Worm (Caenorhabditis elegans) whole organism, young adult: Measurements from ENCODE around the gene T04C12.7.

ENCODE experiments used
- B0019.2 ChIP-seq: fragments of 200-800 bp; sonication (Bioruptor generic); conservative IDR thresholded peaks from 2 replicates; pipeline ENCODE4 v1.3.6; 2022; ENCODE audit warnings: missing genetic modification reagents, missing genetic modification characterization, missing compliant biosample characterization
- B0035.1 ChIP-seq: sonication (generic microtip); optimal IDR thresholded peaks from 2 replicates; lab custom pipeline; 2016; ENCODE audit warnings: missing genetic modification characterization, mild to moderate bottlenecking, missing compliant biosample characterization, missing genotype, missing genetic modification reagents
- D2030.7 ChIP-seq: fragments of 200-800 bp; sonication (Bioruptor generic); IDR thresholded peaks from 2 replicates; pipeline ENCODE4 v1.3.6; 2022; ENCODE audit warnings: missing genetic modification reagents, missing genetic modification characterization, missing compliant biosample characterization
- F22D6.2 ChIP-seq: sonication (generic microtip); optimal IDR thresholded peaks from 2 replicates; lab custom pipeline; 2016; ENCODE audit warnings: mild to moderate bottlenecking, missing genetic modification characterization, missing compliant biosample characterization
- F23B12.7 ChIP-seq: sonication (generic microtip); optimal IDR thresholded peaks from 2 replicates; lab custom pipeline; 2017; ENCODE audit warnings: missing genetic modification characterization, mild to moderate bottlenecking, missing compliant biosample characterization, antibody characterized with exemption, moderate library complexity; ENCODE audit not compliant: insufficient read depth
- F49E8.2 ChIP-seq: sonication (generic microtip); optimal IDR thresholded peaks from 3 replicates; lab custom pipeline; 2017; ENCODE audit warnings: missing genetic modification characterization, mild to moderate bottlenecking, missing compliant biosample characterization, antibody characterized with exemption, moderate library complexity; ENCODE audit not compliant: insufficient read depth
- F52B5.7 ChIP-seq: sonication (generic microtip); optimal IDR thresholded peaks from 2 replicates; lab custom pipeline; 2016; ENCODE audit warnings: mild to moderate bottlenecking, missing genetic modification characterization, missing compliant biosample characterization
- F55B11.4 ChIP-seq: sonication (generic microtip); optimal IDR thresholded peaks from 2 replicates; lab custom pipeline; 2016; ENCODE audit warnings: missing compliant biosample characterization, missing genetic modification characterization, borderline replicate concordance; ENCODE audit not compliant: insufficient read depth
- K12H6.12 ChIP-seq: fragments of 200-800 bp; sonication (Bioruptor generic); optimal IDR thresholded peaks from 2 replicates; lab custom pipeline; 2018; ENCODE audit warnings: mild to moderate bottlenecking, missing genetic modification characterization, missing compliant biosample characterization
- akir-1 ChIP-seq: fragments of 200-800 bp; sonication (Bioruptor generic); optimal IDR thresholded peaks from 2 replicates; lab custom pipeline; 2018; ENCODE audit warnings: mild to moderate bottlenecking, missing genetic modification characterization, moderate library complexity, missing compliant biosample characterization
- atf-7 ChIP-seq: sonication (generic microtip); optimal IDR thresholded peaks from 2 replicates; lab custom pipeline; 2017; ENCODE audit warnings: mild to moderate bottlenecking, missing genetic modification characterization, missing compliant biosample characterization
- bed-1 ChIP-seq: fragments of 200-800 bp; sonication (Bioruptor generic); IDR thresholded peaks from 2 replicates; pipeline ENCODE4 v1.3.6; 2022; ENCODE audit warnings: missing genetic modification reagents, missing genetic modification characterization, missing compliant biosample characterization
- ccch-3 ChIP-seq: fragments of 200-800 bp; sonication (Bioruptor generic); optimal IDR thresholded peaks from 2 replicates; lab custom pipeline; 2018; ENCODE audit warnings: mild to moderate bottlenecking, missing genetic modification characterization, missing compliant biosample characterization
- cebp-1 ChIP-seq, 2 experiments: fragments of 200-800 bp in 1 of 2; sonication (Bioruptor generic) in 1 of 2; sonication (generic microtip) in 1 of 2; IDR thresholded peaks in 1 of 2; optimal IDR thresholded peaks in 1 of 2; 2 replicates each; pipeline versions ENCODE4 v1.3.6 to Lab custom; 2017 to 2022; ENCODE audit warnings: missing compliant biosample characterization in 2 of 2, missing genetic modification characterization in 2 of 2, mild to moderate bottlenecking in 1 of 2, missing genetic modification reagents in 1 of 2, moderate library complexity in 1 of 2
- ceh-100 ChIP-seq: fragments of 200-800 bp; sonication (Bioruptor generic); IDR thresholded peaks from 2 replicates; pipeline ENCODE4 v1.3.6; 2022; ENCODE audit warnings: missing genetic modification reagents, missing genetic modification characterization, missing compliant biosample characterization
- ceh-27 ChIP-seq: fragments of 200-800 bp; sonication (Bioruptor generic); optimal IDR thresholded peaks from 2 replicates; lab custom pipeline; 2018; ENCODE audit warnings: mild to moderate bottlenecking, missing genetic modification characterization, moderate library complexity, missing compliant biosample characterization
- ceh-40 ChIP-seq: fragments of 200-800 bp; sonication (Bioruptor generic); IDR thresholded peaks from 2 replicates; pipeline ENCODE4 v1.3.6; 2022; ENCODE audit warnings: missing genetic modification characterization, missing compliant biosample characterization
- ceh-58 ChIP-seq: fragments of 200-800 bp; sonication (Bioruptor generic); IDR thresholded peaks from 2 replicates; pipeline ENCODE4 v1.3.6; 2022; ENCODE audit warnings: missing genetic modification characterization, missing compliant biosample characterization
- ceh-79 ChIP-seq: sonication (generic microtip); optimal IDR thresholded peaks from 2 replicates; lab custom pipeline; 2017; ENCODE audit warnings: mild to moderate bottlenecking, missing genetic modification characterization, missing compliant biosample characterization
- chd-7 ChIP-seq: sonication (generic microtip); optimal IDR thresholded peaks from 2 replicates; lab custom pipeline; 2016; ENCODE audit warnings: mild to moderate bottlenecking, missing genetic modification characterization, moderate library complexity, missing compliant biosample characterization
- die-1 ChIP-seq: sonication (generic microtip); optimal IDR thresholded peaks from 2 replicates; lab custom pipeline; 2016; ENCODE audit warnings: missing genotype, mild to moderate bottlenecking, missing genetic modification characterization, missing compliant biosample characterization
- egrh-3 ChIP-seq: fragments of 200-800 bp; sonication (Bioruptor generic); IDR thresholded peaks from 2 replicates; pipeline ENCODE4 v1.3.6; 2022; ENCODE audit warnings: missing genetic modification reagents, missing genetic modification characterization, missing compliant biosample characterization
- him-1 ChIP-seq: sonication (generic microtip); optimal IDR thresholded peaks from 2 replicates; lab custom pipeline; 2016; ENCODE audit warnings: missing genotype, missing genetic modification reagents, missing genetic modification characterization, missing compliant biosample characterization
- hlh-26 ChIP-seq: fragments of 200-800 bp; sonication (Bioruptor generic); conservative IDR thresholded peaks from 2 replicates; pipeline ENCODE4 v1.3.6; 2022; ENCODE audit warnings: missing genetic modification reagents, missing genetic modification characterization, missing compliant biosample characterization
- hmg-1.2 ChIP-seq: fragments of 200-800 bp; sonication (Bioruptor generic); IDR thresholded peaks from 2 replicates; pipeline ENCODE4 v1.3.6; 2022; ENCODE audit warnings: missing genetic modification reagents, missing genetic modification characterization, missing compliant biosample characterization
- hrde-1 ChIP-seq: sonication (generic microtip); optimal IDR thresholded peaks from 2 replicates; lab custom pipeline; 2016; ENCODE audit warnings: missing genetic modification characterization, mild to moderate bottlenecking, missing compliant biosample characterization, moderate library complexity, missing genotype, missing genetic modification reagents, borderline replicate concordance
- hsf-1 ChIP-seq: fragments of 200-800 bp; sonication (Bioruptor generic); IDR thresholded peaks from 2 replicates; pipeline ENCODE4 v1.3.6; 2022; ENCODE audit warnings: missing genetic modification reagents, missing genetic modification characterization, missing compliant biosample characterization
- lag-1 ChIP-seq: fragments of 200-800 bp; sonication (Bioruptor generic); IDR thresholded peaks from 2 replicates; pipeline ENCODE4 v1.3.6; 2022; ENCODE audit warnings: missing genetic modification reagents, missing genetic modification characterization, missing compliant biosample characterization
- let-607 ChIP-seq, 2 experiments: fragments of 200-800 bp in 1 of 2; sonication (Bioruptor generic) in 1 of 2; sonication (generic microtip) in 1 of 2; optimal IDR thresholded peaks; 2 replicates each; lab custom pipeline; 2016 to 2018; ENCODE audit warnings: mild to moderate bottlenecking in 2 of 2, missing compliant biosample characterization in 2 of 2, missing genetic modification characterization in 2 of 2, moderate library complexity in 2 of 2, missing genotype in 1 of 2
- lin-40 ChIP-seq: sonication (generic microtip); optimal IDR thresholded peaks from 2 replicates; lab custom pipeline; 2016; ENCODE audit warnings: missing genetic modification characterization, mild to moderate bottlenecking, missing compliant biosample characterization, missing genotype, missing genetic modification reagents
- lsl-1 ChIP-seq: fragments of 200-800 bp; sonication (Bioruptor generic); optimal IDR thresholded peaks from 2 replicates; lab custom pipeline; 2018; ENCODE audit warnings: mild to moderate bottlenecking, missing genetic modification characterization, moderate library complexity, missing compliant biosample characterization
- madf-10 ChIP-seq: sonication (generic microtip); optimal IDR thresholded peaks from 2 replicates; lab custom pipeline; 2016; ENCODE audit warnings: mild to moderate bottlenecking, missing genetic modification characterization, missing compliant biosample characterization
- madf-3 ChIP-seq: fragments of 200-800 bp; sonication (Bioruptor generic); IDR thresholded peaks from 2 replicates; pipeline ENCODE4 v1.3.6; 2022; ENCODE audit warnings: missing genetic modification reagents, missing genetic modification characterization, missing compliant biosample characterization
- mcd-1 ChIP-seq: fragments of 200-800 bp; sonication (Bioruptor generic); IDR thresholded peaks from 2 replicates; pipeline ENCODE4 v1.3.6; 2022; ENCODE audit warnings: missing genetic modification reagents, missing genetic modification characterization, missing compliant biosample characterization
- mel-28 ChIP-seq: sonication (generic microtip); optimal IDR thresholded peaks from 2 replicates; lab custom pipeline; 2016; ENCODE audit warnings: borderline replicate concordance, mild to moderate bottlenecking, missing genetic modification characterization, missing compliant biosample characterization
- mes-4 ChIP-seq: sonication (generic microtip); optimal IDR thresholded peaks from 2 replicates; lab custom pipeline; 2016; ENCODE audit warnings: missing genotype, missing genetic modification characterization, missing compliant biosample characterization
- mxl-1 ChIP-seq: sonication (generic microtip); optimal IDR thresholded peaks from 2 replicates; lab custom pipeline; 2016; ENCODE audit warnings: missing genetic modification characterization, missing compliant biosample characterization
- pbrm-1 ChIP-seq: fragments of 200-800 bp; sonication (Bioruptor generic); IDR thresholded peaks from 2 replicates; pipeline ENCODE4 v1.3.6; 2022; ENCODE audit warnings: missing genetic modification reagents, missing genetic modification characterization, missing compliant biosample characterization
- rcor-1 ChIP-seq: fragments of 200-800 bp; sonication (Bioruptor generic); IDR thresholded peaks from 2 replicates; pipeline ENCODE4 v1.3.6; 2022; ENCODE audit warnings: missing genetic modification reagents, missing genetic modification characterization, missing compliant biosample characterization
- sea-2 ChIP-seq: fragments of 200-800 bp; sonication (Bioruptor generic); IDR thresholded peaks from 2 replicates; pipeline ENCODE4 v1.3.6; 2022; ENCODE audit warnings: missing genetic modification characterization, missing compliant biosample characterization
- snpc-4 ChIP-seq, 5 experiments: fragments of 150-350 bp in 1 of 5; sonication (generic microtip) in 4 of 5; optimal IDR thresholded peaks; 2 replicates each; lab custom pipeline; 2014 to 2018; ENCODE audit warnings: missing genetic modification characterization in 5 of 5, missing biosample characterization in 3 of 5, antibody characterized with exemption in 2 of 5, mild to moderate bottlenecking in 2 of 5, missing compliant biosample characterization in 2 of 5, missing genotype in 2 of 5, moderate library complexity in 2 of 5, missing genetic modification reagents in 1 of 5
- tbp1 ChIP-seq: fragments of 200-800 bp; sonication (Bioruptor generic); optimal IDR thresholded peaks from 2 replicates; lab custom pipeline; 2018; ENCODE audit warnings: mild to moderate bottlenecking, missing genetic modification characterization, missing compliant biosample characterization
- ztf-18 ChIP-seq: sonication (generic microtip); optimal IDR thresholded peaks from 2 replicates; lab custom pipeline; 2016; ENCODE audit warnings: missing genotype, mild to moderate bottlenecking, missing genetic modification characterization, missing compliant biosample characterization
- ztf-28 ChIP-seq: fragments of 200-800 bp; sonication (Bioruptor generic); IDR thresholded peaks from 2 replicates; pipeline ENCODE4 v1.3.6; 2022; ENCODE audit warnings: missing genetic modification reagents, missing genetic modification characterization, missing compliant biosample characterization
- ztf-3 ChIP-seq: fragments of 200-800 bp; sonication (Bioruptor generic); optimal IDR thresholded peaks from 2 replicates; lab custom pipeline; 2018; ENCODE audit warnings: mild to moderate bottlenecking, missing genetic modification characterization, missing compliant biosample characterization
- ztf-6 ChIP-seq: fragments of 200-800 bp; sonication (Bioruptor generic); IDR thresholded peaks from 2 replicates; pipeline ENCODE4 v1.3.6; 2022; ENCODE audit warnings: missing genetic modification reagents, missing genetic modification characterization, missing compliant biosample characterization

T04C12.7 gene

ce11 chrV:11039379-11039954 lies 14.5 kb upstream of the T04C12.7 start, which contains the start of gene pak-2:
pak-2 (minus strand) TSS chrV:11039429.
- TF ChIP-seq hmg-1.2 (GFP tag; lab: Robert Waterston, UW) (peak; percentile 58; the same call in 1 of the 2 replicates), madf-3 (GFP tag; lab: Robert Waterston, UW) (no peak), D2030.7 (GFP tag; lab: Robert Waterston, UW) (0 out of 2 replicates have a peak, but pooled peaks have one; percentile 23), mxl-1 (tag; lab: Kevin White, UChicago) (no peak), lin-40 (tag; lab: Kevin White, UChicago) (peak; percentile 63), snpc-4 (GFP tag; optimal IDR thresholded peaks at IDR 0.05; lab: Kevin White, UChicago) (no peak), snpc-4 (tag; optimal IDR thresholded peaks at IDR 0.05; lab: Kevin White, UChicago) (peak in 1 of 4 experiments; percentile 38), sea-2 (GFP tag; lab: Robert Waterston, UW) (no peak), F52B5.7 (no peak), K12H6.12 (tag; lab: Kevin White, UChicago) (peak; percentile 84), ztf-6 (GFP tag; lab: Robert Waterston, UW) (no peak), B0035.1 (tag; lab: Kevin White, UChicago) (no peak), B0019.2 (GFP tag; lab: Robert Waterston, UW) (no peak), hsf-1 (GFP tag; lab: Robert Waterston, UW) (no peak), ztf-28 (GFP tag; lab: Robert Waterston, UW) (no peak), lsl-1 (GFP tag; lab: Kevin White, UChicago) (no peak), egrh-3 (GFP tag; lab: Robert Waterston, UW) (no peak), cebp-1 (GFP tag; IDR thresholded peaks at IDR 0.05; lab: Robert Waterston, UW) (no peak), cebp-1 (tag; optimal IDR thresholded peaks at IDR 0.05; lab: Kevin White, UChicago) (peak; percentile 55), F55B11.4 (tag; lab: Kevin White, UChicago) (no peak), akir-1 (GFP tag; lab: Kevin White, UChicago) (peak; percentile 64), rcor-1 (0 out of 2 replicates have a peak, but pooled peaks have one; percentile 32), ceh-40 (GFP tag; lab: Robert Waterston, UW) (no peak), hrde-1 (tag; lab: Kevin White, UChicago) (no peak), mel-28 (no peak), him-1 (tag; lab: Kevin White, UChicago) (no peak), madf-10 (tag; lab: Kevin White, UChicago) (peak; percentile 58), ceh-79 (tag; lab: Kevin White, UChicago) (no peak), mes-4 (tag; lab: Kevin White, UChicago) (no peak), F49E8.2 (tag; lab: Kevin White, UChicago) (peak; percentile 26), chd-7 (tag; lab: Kevin White, UChicago) (no peak), ztf-18 (tag; lab: Kevin White, UChicago) (peak; percentile 49), pbrm-1 (GFP tag; lab: Robert Waterston, UW) (peak; percentile 54; the same call in 1 of the 2 replicates), ztf-3 (GFP tag; lab: Kevin White, UChicago) (no peak), hlh-26 (no peak), bed-1 (no peak), ceh-27 (GFP tag; lab: Kevin White, UChicago) (peak; percentile 84), die-1 (tag; lab: Kevin White, UChicago) (no peak), let-607 (tag; optimal IDR thresholded peaks at IDR 0.05; lab: Kevin White, UChicago) (peak in 1 of 2 experiments; percentile 3), ceh-58 (GFP tag; lab: Robert Waterston, UW) (no peak), F23B12.7 (peak; percentile 86), ccch-3 (GFP tag; lab: Kevin White, UChicago) (peak; percentile 73), F22D6.2 (no peak), lag-1 (GFP tag; lab: Robert Waterston, UW) (no peak), ceh-100 (GFP tag; lab: Robert Waterston, UW) (peak; percentile 96), tbp1 (GFP tag; lab: Kevin White, UChicago) (peak; percentile 30), atf-7 (tag; lab: Kevin White, UChicago) (no peak), mcd-1 (GFP tag; lab: Robert Waterston, UW) (peak; percentile 88)
